Worm (Caenorhabditis elegans): ENCODE data around the gene C27F2.9.

Gene C27F2.9

DNA sequence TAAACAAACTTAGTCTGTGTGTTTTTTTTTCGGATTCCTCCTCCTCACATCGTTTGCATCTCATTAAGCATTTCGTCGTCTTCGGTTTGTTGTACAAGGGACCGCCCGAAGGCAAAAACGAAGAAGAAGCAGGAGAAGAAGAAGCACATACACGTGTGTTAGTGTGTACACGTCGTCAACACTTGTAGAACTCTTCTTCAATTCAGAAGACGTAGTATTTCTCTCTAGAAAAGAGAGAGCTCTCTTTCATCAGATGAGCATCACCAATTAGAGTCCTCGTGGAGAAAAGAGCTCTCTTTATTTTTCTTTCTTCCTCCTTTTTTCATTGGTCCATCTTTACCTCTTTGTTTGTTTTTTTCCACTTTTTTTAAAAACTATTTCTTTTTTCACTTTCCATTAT, 5.3 kb upstream of the C27F2.9 start:
- TF ChIP-seq lin-14 (GFP tag; optimal IDR thresholded peaks at IDR 0.05) (peak; percentile 66), C04F5.9 (tag; optimal IDR thresholded peaks at IDR 0.05) (no peak), C16A3.4 (tag; optimal IDR thresholded peaks at IDR 0.05) (no peak), nhr-90 (tag; optimal IDR thresholded peaks at IDR 0.05; ENCODE audit: poor library complexity) (no peak), zip-4 (GFP tag; optimal IDR thresholded peaks at IDR 0.05) (no peak), lsy-2 (tag; optimal IDR thresholded peaks at IDR 0.05) (peak in 1 of 2 experiments; percentile 8)

DNA sequence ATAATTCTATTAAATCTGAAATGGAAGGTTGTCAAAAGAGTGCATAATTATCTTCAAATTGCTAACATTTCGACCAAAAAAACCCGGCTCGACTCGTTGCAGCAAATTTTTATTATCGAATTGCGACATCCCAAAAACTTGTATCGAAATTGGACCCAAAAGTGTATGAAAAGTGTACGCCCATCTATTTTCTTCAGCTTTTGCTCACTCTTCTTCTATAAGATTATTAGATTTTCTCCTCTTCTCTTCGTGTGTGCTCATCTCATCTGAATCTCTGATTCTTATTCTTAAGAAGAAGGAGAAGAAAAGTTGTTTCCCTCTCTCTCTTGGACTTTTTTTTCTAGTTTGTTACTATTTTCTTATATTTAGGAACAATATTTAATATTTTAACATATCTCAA, 4.4 kb upstream of the C27F2.9 start:
- TF ChIP-seq mep-1 (tag; optimal IDR thresholded peaks at IDR 0.05) (peak; percentile 13), nhr-71 (tag; optimal IDR thresholded peaks at IDR 0.05) (peak; percentile 8), snu-23 (GFP tag; optimal IDR thresholded peaks at IDR 0.05) (no peak), lin-35 (GFP tag; optimal IDR thresholded peaks at IDR 0.05) (peak in 1 of 2 experiments; percentile 6), blmp-1 (tag; optimal IDR thresholded peaks at IDR 0.05) (no peak), fkh-10 (GFP tag; optimal IDR thresholded peaks at IDR 0.05) (peak; percentile 75), ces-1 (GFP tag; optimal IDR thresholded peaks at IDR 0.05) (peak; percentile 85), ceh-82 (tag; optimal IDR thresholded peaks at IDR 0.05) (peak in 1 of 3 experiments; percentile 25), pag-3 (tag; optimal IDR thresholded peaks at IDR 0.05; ENCODE audit: borderline replicate concordance, insufficient read depth) (no peak), lin-14 (GFP tag; optimal IDR thresholded peaks at IDR 0.05) (peak; percentile 82)

DNA sequence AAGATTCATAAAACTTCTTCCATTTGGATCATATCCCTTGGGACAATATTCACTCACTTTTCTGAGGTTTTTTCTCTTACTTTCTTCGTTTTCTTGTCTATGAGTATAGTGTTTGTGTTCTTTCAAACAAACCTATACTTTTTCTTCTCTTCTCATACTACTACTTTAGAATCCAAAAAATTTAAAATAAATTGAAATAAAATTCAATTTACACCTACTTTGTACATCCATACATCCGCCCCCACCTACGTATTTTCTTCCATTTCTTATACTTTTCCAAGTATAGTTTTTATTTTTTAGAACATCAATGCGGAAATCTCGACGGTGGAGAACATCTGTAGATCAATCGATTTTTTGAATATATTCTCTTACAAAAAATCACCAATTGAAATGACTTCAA, 2.4 kb upstream of the C27F2.9 start, which contains the start of gene nca-2:
Gene nca-2, plus strand, starts transcription at position 301 of the 400 bp plus-strand sequence.
- TF ChIP-seq nhr-28 (tag; optimal IDR thresholded peaks at IDR 0.05) (no peak), vab-15 (tag; optimal IDR thresholded peaks at IDR 0.05) (no peak), ceh-88 (GFP tag; IDR thresholded peaks at IDR 0.05) (no peak), nhr-12 (tag; optimal IDR thresholded peaks at IDR 0.05) (no peak), ces-1 (GFP tag; optimal IDR thresholded peaks at IDR 0.05) (no peak), xbp-1 (tag; optimal IDR thresholded peaks at IDR 0.05) (no peak), unc-98 (GFP tag; IDR thresholded peaks at IDR 0.05) (no peak), swsn-7 (tag; optimal IDR thresholded peaks at IDR 0.05) (no peak), skn-1 (tag; optimal IDR thresholded peaks at IDR 0.05) (no peak), lin-15B (tag; optimal IDR thresholded peaks at IDR 0.05) (no peak), snpc-4 (tag; optimal IDR thresholded peaks at IDR 0.05) (no peak), fkh-8 (tag; optimal IDR thresholded peaks at IDR 0.05) (no peak)

DNA sequence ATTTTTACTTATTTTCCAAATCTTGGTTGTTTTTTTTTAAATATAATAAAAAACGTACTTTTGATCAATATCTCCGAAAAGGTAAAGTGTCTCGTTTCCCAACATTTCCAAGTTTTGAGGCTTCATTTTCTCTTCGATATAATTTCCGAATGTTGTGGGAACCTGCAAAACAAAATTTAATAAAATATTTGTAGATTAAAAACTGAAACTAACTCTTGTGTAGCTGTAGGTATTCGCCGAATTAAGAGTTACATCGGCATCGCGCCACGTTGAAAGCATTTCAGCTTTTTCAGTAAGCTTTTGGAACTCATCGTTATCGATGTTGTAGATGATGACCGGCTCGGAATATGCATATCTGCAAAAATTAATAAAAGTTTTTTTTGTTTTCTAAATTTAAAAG, 451 bp downstream of the C27F2.9 start, which contains the start of gene vps-22:
Gene vps-22, minus strand, starts transcription at position 101 of the 400 bp plus-strand sequence.
- TF ChIP-seq ztf-11 (tag; optimal IDR thresholded peaks at IDR 0.05) (no peak), C34B4.2 (tag; optimal IDR thresholded peaks at IDR 0.05) (no peak), nhr-84 (tag; optimal IDR thresholded peaks at IDR 0.05) (no peak), sup-37 (GFP tag; optimal IDR thresholded peaks at IDR 0.05) (no peak), hlh-4 (tag; optimal IDR thresholded peaks at IDR 0.05) (no peak), mep-1 (tag; optimal IDR thresholded peaks at IDR 0.05) (no peak)

DNA sequence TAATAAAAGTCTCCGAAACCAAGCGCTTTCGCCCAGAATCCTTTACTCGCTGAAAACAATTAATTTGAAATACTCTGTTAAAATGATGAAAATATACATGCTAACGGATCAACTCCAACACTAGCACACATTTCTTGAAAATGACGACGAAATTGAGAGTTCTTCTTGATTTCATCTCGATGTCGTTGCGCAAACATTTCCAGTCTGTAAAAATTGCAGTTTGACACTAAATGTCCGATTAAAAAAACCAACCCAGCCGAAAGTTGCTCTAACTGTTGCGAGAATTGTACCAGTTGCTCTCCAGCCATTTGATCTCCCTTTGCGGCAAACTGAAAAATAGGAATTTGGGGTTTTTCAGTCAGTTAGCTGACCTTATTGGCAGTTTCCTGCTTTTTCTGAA, 1.6 kb downstream of the C27F2.9 start:
- TF ChIP-seq tbx-2 (tag; optimal IDR thresholded peaks at IDR 0.05) (no peak), efl-1 (optimal IDR thresholded peaks at IDR 0.05) (no peak), efl-1 (GFP tag; optimal IDR thresholded peaks at IDR 0.05 in 1 of 2) (peak in 1 of 2 experiments; percentile 26)

DNA sequence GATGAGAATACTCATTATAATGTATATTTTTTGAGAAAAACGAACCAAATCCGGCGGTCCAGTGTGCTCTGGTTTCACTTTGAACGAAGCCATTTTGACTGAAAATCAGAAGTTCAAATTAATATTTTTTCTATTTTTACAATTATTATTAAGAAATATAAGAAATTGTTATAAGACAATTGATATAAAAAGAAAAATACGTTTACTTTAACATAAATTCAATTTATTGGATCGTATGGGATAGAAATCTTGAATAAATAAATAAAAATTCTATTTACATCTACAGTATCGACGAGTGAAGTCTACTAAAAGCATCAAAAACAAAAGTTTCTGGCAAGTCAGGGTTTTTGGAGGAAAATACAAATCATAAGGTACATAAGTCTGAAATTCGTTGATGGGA, 2.6 kb downstream of the C27F2.9 start, which contains the start of gene C27F2.4:
Gene C27F2.4, minus strand, starts transcription at position 101 of the 400 bp plus-strand sequence.
- no peak for TF ChIP-seq snu-23 (GFP tag; optimal IDR thresholded peaks at IDR 0.05)
- TF ChIP-seq C34B4.2 (tag; optimal IDR thresholded peaks at IDR 0.05), result no peak
- TF ChIP-seq F16B12.6 (tag; optimal IDR thresholded peaks at IDR 0.05), result no peak
- TF ChIP-seq aly-2 (tag; optimal IDR thresholded peaks at IDR 0.05), result no peak
- no peak for TF ChIP-seq tlp-1 (tag; optimal IDR thresholded peaks at IDR 0.05)
- TF ChIP-seq C04F5.9 (tag; optimal IDR thresholded peaks at IDR 0.05), result no peak
- no peak for TF ChIP-seq nhr-28 (tag; optimal IDR thresholded peaks at IDR 0.05)
- TF ChIP-seq unc-30 (tag; optimal IDR thresholded peaks at IDR 0.05), result no peak
- TF ChIP-seq aha-1 (tag; optimal IDR thresholded peaks at IDR 0.05), result no peak
